Worm (Caenorhabditis elegans) whole organism, L4/young adult: ENCODE results near the gene ent-4.

Experiments used
- W03F9.2 ChIP-seq: fragments of 150-350 bp; optimal IDR thresholded peaks from 2 replicates; lab custom pipeline; 2014; ENCODE audit warnings: missing biosample characterization, missing genetic modification characterization
- dao-5 ChIP-seq: sonication (generic microtip); optimal IDR thresholded peaks from 2 replicates; lab custom pipeline; 2016; ENCODE audit warnings: missing genotype, missing genetic modification characterization, moderate library complexity, missing compliant biosample characterization
- him-1 ChIP-seq: sonication (generic microtip); optimal IDR thresholded peaks from 2 replicates; lab custom pipeline; 2016; ENCODE audit warnings: missing genotype, missing genetic modification reagents, missing genetic modification characterization, missing compliant biosample characterization

ent-4 gene

ce11 chrIV:13742244-13742643 lies 15.5 kb downstream of the ent-4 start, which contains the start of gene C47A4.3:
TSS of gene C47A4.3 (minus strand) at chrIV:13742344.
- TF ChIP-seq dao-5, result no peak
- TF ChIP-seq him-1, result no peak
- TF ChIP-seq W03F9.2, result no peak

DNA sequence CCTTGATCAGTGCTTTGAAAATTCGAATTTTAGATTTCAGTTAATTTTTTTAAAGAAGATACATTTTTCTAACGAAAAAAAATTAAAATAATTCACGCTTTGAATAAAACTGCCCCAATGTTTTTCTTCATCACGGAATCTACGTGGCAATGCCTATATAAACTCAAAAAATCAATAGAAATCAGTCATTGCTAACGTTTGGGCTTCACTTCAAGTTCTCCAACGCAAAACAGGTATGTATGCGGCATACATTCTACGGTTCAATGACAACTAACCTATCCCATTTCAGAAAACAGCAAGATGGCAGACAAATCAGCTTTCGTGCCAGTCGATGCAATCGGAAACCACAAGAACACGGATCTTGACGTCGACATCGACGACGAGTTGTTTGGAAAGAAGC lies 18.7 kb downstream of the ent-4 start, which contains the start of gene C47A4.5:
Gene C47A4.5 (plus strand): TSS at position 301 of the 400 bp plus-strand sequence.
- TF ChIP-seq dao-5, result no peak
- TF ChIP-seq him-1, result no peak
- no peak for TF ChIP-seq W03F9.2

ce11 chrIV:13748798-13749197 lies 22.1 kb downstream of the ent-4 start:
- no peak for TF ChIP-seq dao-5
- no peak for TF ChIP-seq W03F9.2
- TF ChIP-seq him-1, result no peak

- TF ChIP-seq W03F9.2, result no peak
- no peak for TF ChIP-seq him-1
- no peak for TF ChIP-seq dao-5
These were observed 23.3 kb downstream of the ent-4 start, which contains the start of gene sorb-1 for ce11 chrIV:13750033-13750432. TSS of gene sorb-1 (plus strand) at chrIV:13750333.

DNA sequence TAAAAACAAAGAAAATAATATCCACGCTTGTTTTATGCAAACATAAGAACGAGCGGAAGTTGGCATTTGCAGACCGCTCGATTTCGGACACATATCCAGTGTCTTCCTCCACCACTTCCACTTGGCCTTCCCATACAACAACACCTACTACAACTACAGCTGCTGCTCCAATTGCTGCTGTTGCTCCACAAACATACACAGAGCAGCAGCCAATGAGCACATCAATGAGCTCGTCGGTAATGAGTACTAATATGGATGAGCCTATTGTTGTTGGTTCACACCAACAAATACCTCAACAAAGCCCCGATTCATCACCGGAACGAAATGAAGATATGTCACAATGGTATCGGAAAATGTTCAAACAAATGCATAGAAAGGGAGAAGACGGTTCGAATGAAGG lies 28.9 kb downstream of the ent-4 start:
- TF ChIP-seq dao-5 (no peak), W03F9.2 (no peak), him-1 (no peak)

DNA sequence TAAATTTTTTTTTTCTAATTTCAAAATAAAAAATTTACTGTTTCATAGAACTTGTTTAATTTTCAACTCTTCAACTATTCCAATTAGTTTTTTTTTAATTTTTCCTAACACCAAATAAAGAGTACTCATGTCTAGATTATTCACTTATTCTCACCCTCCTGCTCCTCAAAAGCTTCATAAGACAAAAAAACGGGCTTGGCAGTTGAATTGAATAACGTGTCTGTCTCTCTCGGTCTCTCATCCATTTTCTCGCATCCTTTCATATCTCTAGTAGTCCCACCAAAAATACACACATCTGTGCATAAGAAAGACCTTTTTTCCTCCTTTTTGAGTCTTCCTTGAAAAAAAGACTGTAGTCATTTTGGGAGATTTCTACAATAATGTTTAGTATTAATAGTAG lies 36.7 kb downstream of the ent-4 start:
- no peak for TF ChIP-seq him-1
- TF ChIP-seq dao-5, result no peak
- TF ChIP-seq W03F9.2, result no peak

DNA sequence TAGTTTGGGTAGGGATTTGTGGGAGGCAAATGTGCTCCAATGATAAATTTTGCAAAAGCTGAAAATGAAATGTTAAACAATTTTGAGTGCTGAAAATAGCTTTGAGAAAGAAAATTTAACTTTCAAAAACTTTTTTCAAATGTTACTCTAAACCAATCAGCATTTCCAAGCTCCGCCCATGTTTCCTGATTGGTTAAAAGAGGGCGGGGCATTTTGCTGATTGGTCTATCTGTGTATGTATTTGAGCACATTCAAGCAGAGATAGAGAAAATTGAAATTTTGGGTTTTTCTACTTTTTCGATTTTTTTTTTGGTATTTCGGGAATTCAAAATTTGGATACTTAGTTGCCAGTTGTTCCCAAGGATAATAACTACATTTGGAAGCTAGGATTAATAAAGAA lies 38.0 kb downstream of the ent-4 start:
- TF ChIP-seq dao-5, result no peak
- TF ChIP-seq him-1, result no peak
- TF ChIP-seq W03F9.2, result no peak

ce11 chrIV:13774578-13774977 lies 47.8 kb downstream of the ent-4 start, which contains the start of gene Y45F10D.2:
TSS of gene Y45F10D.2 (minus strand) at chrIV:13774678.
- TF ChIP-seq W03F9.2 (no peak), dao-5 (no peak), him-1 (no peak)

- no peak for TF ChIP-seq him-1
- no peak for TF ChIP-seq W03F9.2
- TF ChIP-seq dao-5, result no peak
These were observed 49.4 kb downstream of the ent-4 start, which contains the start of gene Y45F10D.16 for ce11 chrIV:13776115-13776514. TSS of gene Y45F10D.16 (plus strand) at chrIV:13776415.

DNA sequence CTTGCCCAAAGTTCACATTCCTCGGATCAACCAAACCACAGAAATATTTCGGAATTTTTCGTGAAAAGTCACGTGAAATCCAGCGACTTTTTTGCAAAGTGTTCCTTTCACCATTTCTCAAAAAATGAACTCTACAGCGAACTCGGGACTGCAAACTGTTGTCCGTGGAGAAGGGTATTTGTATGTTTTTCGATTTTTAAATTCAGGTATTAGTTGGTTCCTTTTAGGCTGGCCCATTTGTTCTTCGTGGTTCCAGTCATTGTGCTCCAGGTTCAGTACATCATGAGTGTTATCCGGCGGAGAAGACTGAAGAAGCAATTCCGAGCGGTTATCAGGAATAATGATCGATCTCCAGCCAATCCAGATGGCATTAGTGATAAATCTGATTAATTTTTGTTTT lies 50.0 kb downstream of the ent-4 start:
- TF ChIP-seq him-1, result no peak
- no peak for TF ChIP-seq dao-5
- no peak for TF ChIP-seq W03F9.2

- TF ChIP-seq dao-5 (no peak), W03F9.2 (peak; percentile 74)
These were observed 50.8 kb downstream of the ent-4 start, which contains the start of gene rpl-18 for ce11 chrIV:13777480-13777879. TSS of gene rpl-18 (plus strand) at chrIV:13777865.

ce11 chrIV:13778710-13779109 lies 52.0 kb downstream of the ent-4 start, which contains the start of gene gly-10:
TSS of gene gly-10 (plus strand) at chrIV:13779096.
- no peak for TF ChIP-seq dao-5
- TF ChIP-seq W03F9.2, result no peak
- no peak for TF ChIP-seq him-1

DNA sequence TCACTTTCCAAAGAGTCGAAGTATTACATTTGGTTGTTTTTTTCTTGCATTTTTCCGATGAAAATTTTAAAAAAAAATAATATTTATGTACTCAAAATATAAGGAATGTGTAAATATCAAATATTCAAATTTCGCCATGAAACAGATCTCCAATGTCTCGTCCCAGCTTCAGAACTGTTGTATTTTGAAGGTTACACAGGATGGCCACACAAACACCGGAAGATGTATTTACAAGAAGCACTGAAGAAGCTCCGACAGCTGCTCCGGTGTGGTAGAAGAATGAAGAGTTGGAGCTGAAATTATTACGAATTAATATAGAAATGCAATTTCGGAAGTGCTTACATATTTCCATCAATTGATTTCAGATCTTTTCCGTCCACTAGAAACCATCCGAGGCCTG lies 55.6 kb downstream of the ent-4 start:
- no peak for TF ChIP-seq dao-5
- no peak for TF ChIP-seq W03F9.2
- TF ChIP-seq him-1, result no peak
